Fruit fly (Drosophila melanogaster): ENCODE measurements around the gene MME1.
A peak's percentile ranks its signal among the peaks of the same experiment; 100 is the strongest.

MME1 gene

DNA sequence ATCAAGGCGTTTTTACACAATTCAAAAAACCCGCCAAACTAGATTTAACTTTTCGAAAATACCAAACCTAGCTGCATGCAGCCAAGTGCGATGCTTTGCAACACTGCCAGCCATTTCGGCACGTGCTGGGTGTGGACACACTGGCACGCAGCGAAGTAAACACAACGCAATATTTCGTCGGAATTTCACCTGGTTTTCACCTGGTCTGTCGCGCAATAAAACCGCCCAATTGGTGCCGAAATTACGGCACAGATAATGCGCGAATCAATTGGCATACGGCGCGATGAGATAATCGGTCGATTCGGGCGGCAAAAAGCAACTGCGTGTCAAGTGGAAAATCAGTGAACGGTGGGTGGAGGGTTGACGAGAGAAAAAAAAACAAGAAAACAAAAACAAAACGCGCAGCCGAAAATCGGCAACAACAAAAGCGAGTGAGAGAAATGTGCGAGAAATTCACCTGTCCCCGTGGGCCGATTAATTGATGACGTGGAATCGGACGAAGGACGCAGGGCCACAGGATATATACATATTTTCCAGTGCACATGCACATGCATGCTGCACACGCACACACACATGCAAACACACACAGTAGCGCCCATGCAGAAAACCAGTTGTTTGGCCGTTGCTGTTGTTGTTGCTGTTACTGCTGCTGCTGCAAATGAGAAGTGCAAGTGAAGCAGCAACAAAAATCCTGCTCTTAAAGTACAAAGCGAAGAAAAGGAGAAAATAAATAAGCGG is 29.0 kb downstream of the MME1 start, which contains the start of gene Mnn1 (continued):
- TF ChIP-seq aop (GFP tag; IDR thresholded peaks at IDR 0.05) (no peak), CG18262 (tag; optimal IDR thresholded peaks at IDR 0.05) (no peak), sr (GFP tag; IDR thresholded peaks at IDR 0.05) (no peak), dysf (GFP tag; IDR thresholded peaks at IDR 0.05) (no peak), CG2889 (GFP tag; IDR thresholded peaks at IDR 0.05) (no peak), knrl (GFP tag; IDR thresholded peaks at IDR 0.05; ENCODE audit: partially characterized antibody) (peak; percentile 31; the same call in 1 of the 3 replicates), CG4820 (GFP tag; optimal IDR thresholded peaks at IDR 0.05) (peak; percentile 10), NFAT (GFP tag; IDR thresholded peaks at IDR 0.05) (peak; percentile 22; the same call in 1 of the 2 replicates), fd64A (GFP tag; optimal IDR thresholded peaks at IDR 0.05) (no peak), Hand (GFP tag; optimal IDR thresholded peaks at IDR 0.05) (no peak), nerfin-1 (tag; optimal IDR thresholded peaks at IDR 0.05) (peak; percentile 97), Vsx1 (GFP tag; optimal IDR thresholded peaks at IDR 0.05) (no peak), CG8388 (GFP tag; optimal IDR thresholded peaks at IDR 0.05) (no peak), Bteb2 (GFP tag; optimal IDR thresholded peaks at IDR 0.05) (peak; percentile 32), CG1602 (GFP tag; optimal IDR thresholded peaks at IDR 0.05) (no peak), bcd (GFP tag; optimal IDR thresholded peaks at IDR 0.05) (no peak), sens (GFP tag) (peak; percentile 81), Poxn (GFP tag; IDR thresholded peaks at IDR 0.05) (no peak), lbe (GFP tag; optimal IDR thresholded peaks at IDR 0.05) (peak; percentile 27), klu (GFP tag; IDR thresholded peaks at IDR 0.05) (peak; percentile 25; the same call in 1 of the 2 replicates), ap (GFP tag; IDR thresholded peaks at IDR 0.05) (no peak), Pdp1 (GFP tag; optimal IDR thresholded peaks at IDR 0.05) (peak in 1 of 2 experiments; percentile 83), CG6272 (GFP tag; IDR thresholded peaks at IDR 0.05) (no peak), CG10431 (GFP tag; optimal IDR thresholded peaks at IDR 0.05) (no peak), hkb (optimal IDR thresholded peaks at IDR 0.05) (peak; percentile 6), hkb (GFP tag; IDR thresholded peaks at IDR 0.05) (peak; percentile 44; the same call in 1 of the 2 replicates), phol (tag; optimal IDR thresholded peaks at IDR 0.05) (peak; percentile 68), stwl (tag; optimal IDR thresholded peaks at IDR 0.05) (peak; percentile 80), CG11560 (tag; IDR thresholded peaks at IDR 0.05) (no peak), CG2199 (GFP tag; IDR thresholded peaks at IDR 0.05) (peak; percentile 26; the same call in 1 of the 3 replicates), CG3065 (GFP tag; optimal IDR thresholded peaks at IDR 0.05) (peak; percentile 3), Side (GFP tag; optimal IDR thresholded peaks at IDR 0.05) (peak; percentile 27), chn (GFP tag; optimal IDR thresholded peaks at IDR 0.05) (peak; percentile 67), CG6854 (GFP tag; optimal IDR thresholded peaks at IDR 0.05) (no peak), CG9817 (tag; optimal IDR thresholded peaks at IDR 0.05) (no peak), B-H1 (GFP tag; IDR thresholded peaks at IDR 0.05) (no peak), Hr78 (GFP tag; optimal IDR thresholded peaks at IDR 0.05) (no peak), gsb (GFP tag; IDR thresholded peaks at IDR 0.05) (no peak), tin (GFP tag; optimal IDR thresholded peaks at IDR 0.05) (peak; percentile 13), CG13287 (GFP tag; IDR thresholded peaks at IDR 0.05; ENCODE audit: partially characterized antibody) (peak; percentile 66), Fer2 (tag; optimal IDR thresholded peaks at IDR 0.05) (no peak), ttk (GFP tag; IDR thresholded peaks at IDR 0.05) (no peak), Hsf (GFP tag; optimal IDR thresholded peaks at IDR 0.05) (peak; percentile 42), Dip3 (GFP tag; optimal IDR thresholded peaks at IDR 0.05) (peak; percentile 40), Stat92E (GFP tag; optimal IDR thresholded peaks at IDR 0.05) (peak in 1 of 3 experiments; percentile 96), sug (tag; optimal IDR thresholded peaks at IDR 0.05) (peak; percentile 79), TFAM (GFP tag; optimal IDR thresholded peaks at IDR 0.05) (no peak), CG5180 (GFP tag; optimal IDR thresholded peaks at IDR 0.05) (no peak), Camta (GFP tag; optimal IDR thresholded peaks at IDR 0.05) (peak; percentile 4), gce (GFP tag; IDR thresholded peaks at IDR 0.05) (no peak)
